Worm (Caenorhabditis elegans) whole organism, L4 larva: ENCODE results near the gene pdhb-1.

Source experiments
- F10B5.3 ChIP-seq: sonication (generic microtip); optimal IDR thresholded peaks from 2 replicates; lab custom pipeline; 2016; ENCODE audit warnings: mild to moderate bottlenecking, missing genetic modification characterization, missing compliant biosample characterization
- R02D3.7 ChIP-seq: fragments of 150-350 bp; sonication (generic microtip); optimal IDR thresholded peaks from 3 replicates; lab custom pipeline; 2014; ENCODE audit warnings: missing biosample characterization, missing genetic modification characterization
- T26A8.4 ChIP-seq: fragments of 200-800 bp; sonication (Bioruptor generic); IDR thresholded peaks from 2 replicates; pipeline ENCODE4 v1.3.6; 2022; ENCODE audit warnings: missing genetic modification characterization, missing compliant biosample characterization
- Y48G9A.11 ChIP-seq: fragments of 200-800 bp; sonication (Bioruptor generic); IDR thresholded peaks from 2 replicates; pipeline ENCODE4 v1.3.6; 2022; ENCODE audit warnings: missing genetic modification reagents, missing genetic modification characterization, missing compliant biosample characterization
- Y75B8A.6 ChIP-seq: fragments of 200-800 bp; sonication (Bioruptor generic); IDR thresholded peaks from 2 replicates; pipeline ENCODE4 v1.3.6; 2022; ENCODE audit warnings: missing genetic modification reagents, missing genetic modification characterization, missing compliant biosample characterization
- aha-1 ChIP-seq: fragments of 150-350 bp; peaks from one replicate; lab custom pipeline; 2014; ENCODE audit warnings: missing biosample characterization, missing genetic modification characterization
- arid-1 ChIP-seq: fragments of 200-800 bp; sonication (Bioruptor generic); conservative IDR thresholded peaks from 2 replicates; pipeline ENCODE4 v1.3.6; 2022; ENCODE audit warnings: missing genetic modification reagents, missing genetic modification characterization, missing compliant biosample characterization
- attf-4 ChIP-seq: sonication (generic microtip); optimal IDR thresholded peaks from 3 replicates; lab custom pipeline; 2017; ENCODE audit warnings: missing biosample characterization, missing genetic modification characterization
- ceh-62 ChIP-seq: sonication (generic microtip); optimal IDR thresholded peaks from 2 replicates; lab custom pipeline; 2017; ENCODE audit warnings: missing biosample characterization, missing genetic modification characterization
- ceh-82 ChIP-seq: sonication (generic microtip); optimal IDR thresholded peaks from 2 replicates; lab custom pipeline; 2017; ENCODE audit warnings: missing biosample characterization, missing genetic modification characterization
- cey-2 ChIP-seq: sonication (generic microtip); optimal IDR thresholded peaks from 3 replicates; lab custom pipeline; 2017; ENCODE audit warnings: missing genetic modification characterization, mild to moderate bottlenecking, missing compliant biosample characterization, antibody characterized with exemption, borderline replicate concordance; ENCODE audit not compliant: insufficient read depth
- ctbp-1 ChIP-seq: fragments of 200-800 bp; sonication (Bioruptor generic); IDR thresholded peaks from 2 replicates; pipeline ENCODE4 v1.3.6; 2022; ENCODE audit warnings: missing genetic modification reagents, missing genetic modification characterization, missing compliant biosample characterization
- daf-16 ChIP-seq, 3 experiments: sonication (generic microtip); optimal IDR thresholded peaks; 2 replicates each; lab custom pipeline; 2016 to 2017; ENCODE audit warnings: missing genetic modification characterization in 3 of 3, missing genetic modification reagents in 3 of 3, mild to moderate bottlenecking in 2 of 3, missing compliant biosample characterization in 2 of 3, missing biosample characterization in 1 of 3, moderate library complexity in 1 of 3
- dmd-6 ChIP-seq: fragments of 200-800 bp; sonication (Bioruptor generic); IDR thresholded peaks from 2 replicates; pipeline ENCODE4 v1.3.6; 2022; ENCODE audit warnings: missing genetic modification reagents, missing genetic modification characterization, missing compliant biosample characterization
- dmd-8 ChIP-seq: fragments of 200-800 bp; sonication (Bioruptor generic); IDR thresholded peaks from 2 replicates; pipeline ENCODE4 v1.3.6; 2022; ENCODE audit warnings: missing genetic modification characterization, missing compliant biosample characterization
- dpl-1 ChIP-seq: fragments of 150-350 bp; optimal IDR thresholded peaks from 2 replicates; lab custom pipeline; 2014; ENCODE audit warnings: missing biosample characterization, missing genetic modification reagents, missing genetic modification characterization
- duxl-1 ChIP-seq: sonication (generic microtip); optimal IDR thresholded peaks from 2 replicates; lab custom pipeline; 2016; ENCODE audit warnings: mild to moderate bottlenecking, missing genetic modification characterization, moderate library complexity, missing compliant biosample characterization; ENCODE audit not compliant: poor library complexity
- dve-1 ChIP-seq: sonication (generic microtip); optimal IDR thresholded peaks from 2 replicates; lab custom pipeline; 2017; ENCODE audit warnings: antibody characterized with exemption, mild to moderate bottlenecking, missing genetic modification characterization, missing compliant biosample characterization; ENCODE audit not compliant: insufficient read depth
- egl-27 ChIP-seq: sonication (generic microtip); optimal IDR thresholded peaks from 3 replicates; lab custom pipeline; 2017; ENCODE audit warnings: missing biosample characterization, missing genetic modification reagents, missing genetic modification characterization
- fkh-10 ChIP-seq: fragments of 150-350 bp; optimal IDR thresholded peaks from 2 replicates; lab custom pipeline; 2014; ENCODE audit warnings: missing biosample characterization, missing genetic modification reagents, missing genetic modification characterization
- hif-1 ChIP-seq, 2 experiments: sonication (generic microtip); optimal IDR thresholded peaks; 2 replicates each; lab custom pipeline; 2016 to 2017; ENCODE audit warnings: missing compliant biosample characterization in 2 of 2, missing genetic modification characterization in 2 of 2, missing genetic modification reagents in 2 of 2, missing genotype in 2 of 2, mild to moderate bottlenecking in 1 of 2
- hmg-1.1 ChIP-seq: fragments of 200-800 bp; sonication (Bioruptor generic); IDR thresholded peaks from 2 replicates; pipeline ENCODE4 v1.3.6; 2022; ENCODE audit warnings: missing genetic modification reagents, missing genetic modification characterization, missing compliant biosample characterization
- jun-1 ChIP-seq: fragments of 150-350 bp; optimal IDR thresholded peaks from 2 replicates; lab custom pipeline; 2014; ENCODE audit warnings: missing biosample characterization, missing genetic modification reagents, missing genetic modification characterization
- lim-7 ChIP-seq: fragments of 200-800 bp; sonication (Bioruptor generic); IDR thresholded peaks from 2 replicates; pipeline ENCODE4 v1.3.6; 2022; ENCODE audit warnings: missing genetic modification characterization, missing compliant biosample characterization
- lin-1 ChIP-seq: fragments of 200-800 bp; sonication (Bioruptor generic); IDR thresholded peaks from 2 replicates; pipeline ENCODE4 v1.3.6; 2022; ENCODE audit warnings: missing genetic modification reagents, missing genetic modification characterization, missing compliant biosample characterization
- lin-38 ChIP-seq: fragments of 200-800 bp; sonication (Bioruptor generic); IDR thresholded peaks from 2 replicates; pipeline ENCODE4 v1.3.6; 2022; ENCODE audit warnings: missing genetic modification reagents, missing genetic modification characterization, missing compliant biosample characterization
- madf-5 ChIP-seq, 2 experiments: fragments of 200-800 bp; sonication (Bioruptor generic); IDR thresholded peaks; 2 replicates each; pipeline ENCODE4 v1.3.6; 2022; ENCODE audit warnings: missing compliant biosample characterization in 2 of 2, missing genetic modification characterization in 2 of 2
- mdl-1 ChIP-seq, 2 experiments: fragments of 150-350 bp in 1 of 2; sonication (generic microtip) in 1 of 2; optimal IDR thresholded peaks; 2 replicates each; lab custom pipeline; 2014 to 2017; ENCODE audit warnings: missing biosample characterization in 2 of 2, missing genetic modification characterization in 2 of 2
- mdt-29 ChIP-seq: fragments of 200-800 bp; sonication (Bioruptor generic); IDR thresholded peaks from 2 replicates; pipeline ENCODE4 v1.3.6; 2022; ENCODE audit warnings: missing genetic modification reagents, missing genetic modification characterization, missing compliant biosample characterization
- mes-2 ChIP-seq: sonication (generic microtip); optimal IDR thresholded peaks from 2 replicates; lab custom pipeline; 2016; ENCODE audit warnings: missing genotype, mild to moderate bottlenecking, missing genetic modification characterization, missing compliant biosample characterization; ENCODE audit not compliant: poor library complexity, severe bottlenecking
- nhr-11 ChIP-seq: fragments of 150-350 bp; optimal IDR thresholded peaks from 2 replicates; lab custom pipeline; 2014; ENCODE audit warnings: missing biosample characterization, missing genetic modification characterization
- nhr-25 ChIP-seq: sonication (generic microtip); optimal IDR thresholded peaks from 2 replicates; lab custom pipeline; 2017; ENCODE audit warnings: missing genetic modification characterization, mild to moderate bottlenecking, missing compliant biosample characterization, antibody characterized with exemption, moderate library complexity, borderline replicate concordance; ENCODE audit not compliant: insufficient read depth
- nhr-42 ChIP-seq: fragments of 200-800 bp; sonication (Bioruptor generic); IDR thresholded peaks from 2 replicates; pipeline ENCODE4 v1.3.6; 2022; ENCODE audit warnings: missing genetic modification characterization, missing compliant biosample characterization
- nhr-76 ChIP-seq: fragments of 150-350 bp; optimal IDR thresholded peaks from 2 replicates; lab custom pipeline; 2014; ENCODE audit warnings: missing biosample characterization, missing genetic modification characterization
- php-3 ChIP-seq: fragments of 200-800 bp; sonication (Bioruptor generic); IDR thresholded peaks from 2 replicates; pipeline ENCODE4 v1.3.6; 2022; ENCODE audit warnings: missing genetic modification reagents, missing genetic modification characterization, missing compliant biosample characterization
- rbr-2 ChIP-seq: sonication (generic microtip); optimal IDR thresholded peaks from 2 replicates; lab custom pipeline; 2016; ENCODE audit warnings: missing genotype, missing genetic modification characterization, missing compliant biosample characterization
- sdz-12 ChIP-seq: fragments of 200-800 bp; sonication (Bioruptor generic); optimal IDR thresholded peaks from 2 replicates; lab custom pipeline; 2018; ENCODE audit warnings: mild to moderate bottlenecking, missing genetic modification characterization, missing compliant biosample characterization
- snpc-4 ChIP-seq: fragments of 150-350 bp; optimal IDR thresholded peaks from 2 replicates; lab custom pipeline; 2014; ENCODE audit warnings: missing biosample characterization, missing genetic modification characterization
- tag-97 ChIP-seq: fragments of 200-800 bp; sonication (Bioruptor generic); IDR thresholded peaks from 2 replicates; pipeline ENCODE4 v1.3.6; 2022; ENCODE audit warnings: missing genetic modification characterization, missing compliant biosample characterization
- tra-1 ChIP-seq: fragments of 200-800 bp; sonication (Bioruptor generic); IDR thresholded peaks from 2 replicates; pipeline ENCODE4 v1.3.6; 2022; ENCODE audit warnings: missing genetic modification reagents, missing genetic modification characterization, missing compliant biosample characterization
- zfp-3 ChIP-seq: fragments of 200-800 bp; sonication (Bioruptor generic); conservative IDR thresholded peaks from 2 replicates; pipeline ENCODE4 v1.3.6; 2022; ENCODE audit warnings: missing genetic modification reagents, missing genetic modification characterization, missing compliant biosample characterization
- zip-11 ChIP-seq: fragments of 200-800 bp; sonication (Bioruptor generic); IDR thresholded peaks from 2 replicates; pipeline ENCODE4 v1.3.6; 2022; ENCODE audit warnings: missing genetic modification characterization, missing compliant biosample characterization
- zip-2 ChIP-seq: fragments of 150-350 bp; optimal IDR thresholded peaks from 2 replicates; lab custom pipeline; 2014; ENCODE audit warnings: missing biosample characterization, missing genetic modification characterization

Gene pdhb-1

DNA sequence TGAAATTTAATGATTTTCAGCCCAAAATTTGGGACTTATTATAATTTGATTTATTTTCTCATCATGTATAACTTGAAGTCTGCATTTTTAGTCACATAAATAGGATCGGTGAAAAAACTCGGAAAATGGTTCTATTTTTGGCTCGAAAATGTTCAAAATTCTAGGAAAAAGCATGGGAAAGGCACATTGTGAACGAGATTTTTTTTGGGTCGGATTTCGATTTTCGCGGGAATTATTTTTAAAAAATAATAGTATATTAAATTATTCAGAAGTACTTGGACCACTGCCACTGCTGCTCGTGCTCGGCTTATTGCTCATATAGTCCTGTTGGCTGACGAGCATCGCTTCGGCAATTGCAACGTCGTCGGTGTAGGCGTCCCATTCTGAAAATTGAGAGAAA, 26.1 kb upstream of the pdhb-1 start:
- TF ChIP-seq dve-1 (tag; lab: Kevin White, UChicago) (peak; percentile 30), fkh-10 (GFP tag; lab: Kevin White, UChicago) (no peak), nhr-25 (tag; lab: Kevin White, UChicago) (no peak), mes-2 (peak; percentile 4), duxl-1 (tag; lab: Kevin White, UChicago) (peak; percentile 3), lin-38 (GFP tag; lab: Robert Waterston, UW) (peak; percentile 23; the same call in 1 of the 2 replicates), tra-1 (GFP tag; lab: Robert Waterston, UW) (0 out of 2 replicates have a peak, but pooled peaks have one; percentile 13), dmd-8 (0 out of 2 replicates have a peak, but pooled peaks have one; percentile 11), Y48G9A.11 (no peak), zfp-3 (GFP tag; lab: Robert Waterston, UW) (0 out of 2 replicates have a peak, but pooled peaks have one; percentile 42)

DNA sequence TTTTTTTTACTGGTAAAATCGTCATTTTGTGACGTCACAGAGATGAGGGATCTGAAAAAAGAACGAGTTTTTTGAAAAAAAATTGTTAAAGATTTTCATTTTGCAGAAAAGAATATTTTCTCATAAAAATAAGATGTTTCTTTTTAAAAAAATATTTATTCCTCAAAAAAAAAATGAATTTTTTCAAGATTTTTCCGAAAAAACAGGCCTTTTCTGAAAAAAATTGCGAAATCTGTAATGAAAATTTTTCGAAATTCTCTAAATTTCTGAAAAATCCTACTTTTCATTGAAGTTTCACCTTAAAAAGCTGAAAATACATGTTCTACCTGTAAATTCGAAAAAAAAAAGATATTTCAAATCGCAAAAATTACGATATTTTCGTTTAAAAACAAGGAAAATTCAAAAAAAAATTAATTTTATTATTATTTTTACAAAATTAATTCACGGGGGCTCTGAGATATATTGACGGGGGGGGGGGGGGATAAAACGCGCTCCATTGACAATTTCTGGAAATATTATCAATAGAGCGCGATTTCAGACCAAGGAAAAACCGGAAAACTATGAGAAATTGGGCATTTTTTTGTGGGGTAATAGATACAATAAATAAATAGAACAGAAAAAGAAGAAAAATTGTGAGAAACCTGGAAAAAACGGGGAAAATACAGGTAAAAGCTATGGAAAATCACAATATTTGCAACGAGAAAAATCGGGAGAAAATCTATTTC, 21.2 kb upstream of the pdhb-1 start, which contains the start of gene otub-4:
TSS of gene otub-4 (minus strand) at position 51 of the 725 bp plus-strand sequence.
- TF ChIP-seq cey-2 (no peak), lin-38 (GFP tag; lab: Robert Waterston, UW) (peak; percentile 66)

DNA sequence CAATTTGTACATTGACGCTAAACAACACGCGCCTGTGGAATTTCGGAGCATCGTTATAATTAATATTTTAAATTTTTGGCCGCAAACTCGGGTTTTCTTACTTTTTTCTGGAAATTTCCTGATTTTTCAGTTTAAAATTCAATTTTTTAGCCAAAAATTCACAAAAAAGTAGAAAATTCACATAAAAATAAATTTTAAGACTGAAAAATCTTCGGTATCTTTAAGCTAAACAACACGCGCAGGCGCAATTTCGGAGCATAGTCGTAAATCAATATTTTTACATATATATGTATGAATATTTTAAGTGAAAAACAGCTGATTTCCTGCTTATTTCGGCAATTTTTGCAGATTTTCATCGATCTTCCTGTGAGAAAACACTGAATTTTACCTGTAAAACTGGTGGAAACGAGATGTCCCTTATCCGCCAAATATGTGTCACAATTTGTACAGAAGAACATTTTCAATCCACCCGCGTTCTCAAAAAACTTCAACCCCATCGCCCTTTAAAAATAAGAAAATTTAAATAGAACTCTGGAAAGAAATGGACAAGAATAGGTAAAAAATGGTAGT, 17.0 kb upstream of the pdhb-1 start, which contains the start of gene B0546.3:
TSS of gene B0546.3 (minus strand) at position 504 of the 570 bp plus-strand sequence.
- TF ChIP-seq nhr-42 (no peak), zip-11 (GFP tag; lab: Robert Waterston, UW) (no peak), lin-1 (no peak), daf-16 (GFP tag; optimal IDR thresholded peaks at IDR 0.05; lab: Kevin White, UChicago) (no peak), daf-16 (tag; optimal IDR thresholded peaks at IDR 0.05; lab: Kevin White, UChicago) (peak; percentile 6), Y75B8A.6 (no peak), nhr-76 (no peak), php-3 (GFP tag; lab: Robert Waterston, UW) (no peak), jun-1 (no peak), mdt-29 (GFP tag; lab: Robert Waterston, UW) (no peak), rbr-2 (tag; lab: Kevin White, UChicago) (no peak), ceh-62 (tag; lab: Kevin White, UChicago) (no peak), tag-97 (GFP tag; lab: Robert Waterston, UW) (no peak), attf-4 (tag; lab: Kevin White, UChicago) (no peak), dmd-6 (GFP tag; lab: Robert Waterston, UW) (no peak), nhr-11 (tag; lab: Kevin White, UChicago) (no peak), F10B5.3 (tag; lab: Kevin White, UChicago) (no peak), hif-1 (tag; optimal IDR thresholded peaks at IDR 0.05; lab: Kevin White, UChicago) (no peak), R02D3.7 (tag; lab: Kevin White, UChicago) (no peak), T26A8.4 (GFP tag; lab: Robert Waterston, UW) (peak; percentile 60; the same call in 1 of the 2 replicates), nhr-25 (tag; lab: Kevin White, UChicago) (no peak), lim-7 (GFP tag; lab: Robert Waterston, UW) (no peak), zfp-3 (GFP tag; lab: Robert Waterston, UW) (0 out of 2 replicates have a peak, but pooled peaks have one; percentile 31), ctbp-1 (no peak), fkh-10 (GFP tag; lab: Kevin White, UChicago) (no peak), duxl-1 (tag; lab: Kevin White, UChicago) (no peak), aha-1 (tag; lab: Kevin White, UChicago) (no peak), zip-2 (tag; lab: Kevin White, UChicago) (no peak), egl-27 (no peak), madf-5 (GFP tag; IDR thresholded peaks at IDR 0.05; lab: Robert Waterston, UW) (no peak), arid-1 (GFP tag; lab: Robert Waterston, UW) (no peak), hmg-1.1 (GFP tag; lab: Robert Waterston, UW) (no peak), mdl-1 (tag; optimal IDR thresholded peaks at IDR 0.05; lab: Kevin White, UChicago) (no peak), sdz-12 (GFP tag; lab: Kevin White, UChicago) (peak; percentile 43), dpl-1 (GFP tag; lab: Kevin White, UChicago) (no peak), ceh-82 (tag; lab: Kevin White, UChicago) (no peak), snpc-4 (tag; lab: Kevin White, UChicago) (no peak)
